Fruit fly (Drosophila melanogaster) Kc167 (cell line): ENCODE measurements around the gene CG10477.

ENCODE experiments used
- Sin3A ChIP-seq: fragments of >200 bp; optimal IDR thresholded peaks from 2 replicates; lab custom pipeline; 2018; ENCODE audit warnings: missing external identifiers
- h ChIP-seq: fragments of >200 bp; optimal IDR thresholded peaks from 3 replicates; lab custom pipeline; 2018; ENCODE audit warnings: missing external identifiers
- insv ChIP-seq: fragments of >200 bp; optimal IDR thresholded peaks from 3 replicates; lab custom pipeline; 2018; ENCODE audit warnings: missing external identifiers
- psq ChIP-seq: fragments of >200 bp; optimal IDR thresholded peaks from 2 replicates; lab custom pipeline; 2017; ENCODE audit warnings: missing external identifiers

DNA sequence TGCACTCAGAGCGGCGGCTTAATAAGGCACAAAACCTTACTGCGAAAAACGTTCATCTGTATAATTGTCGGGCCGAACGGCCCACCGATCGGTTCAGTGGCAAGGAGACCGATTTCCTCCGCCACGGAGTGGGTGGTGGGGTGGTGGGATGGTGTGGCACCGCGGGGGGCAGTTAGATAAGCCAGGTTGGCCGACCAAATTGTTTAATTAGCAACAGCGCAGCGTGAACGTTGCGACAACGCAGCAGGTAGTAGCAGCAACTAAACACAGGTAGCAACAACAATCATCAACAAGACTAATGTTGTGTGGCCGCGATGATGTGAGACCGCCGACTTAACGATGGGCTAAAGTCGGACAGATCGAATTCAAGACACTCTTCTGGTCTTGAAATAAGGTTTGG, 33.8 kb upstream of the CG10477 start:
- TF ChIP-seq h (lab: Kevin White, UChicago) (no peak), psq (lab: Kevin White, UChicago) (no peak), Sin3A (lab: Kevin White, UChicago) (no peak), insv (lab: Kevin White, UChicago) (no peak)
